Fruit fly (Drosophila melanogaster) whole organism, wandering third instar larva: ENCODE results near the gene CG13699.

Experiments
- Abd-B ChIP-seq: fragments of >200 bp; optimal IDR thresholded peaks from 2 replicates; lab custom pipeline; 2017; ENCODE audit warnings: missing biosample characterization, missing genetic modification characterization
- CG32264 ChIP-seq: fragments of 200-800 bp; sonication (Bioruptor generic); optimal IDR thresholded peaks from 2 replicates; lab custom pipeline; 2016; ENCODE audit warnings: missing biosample characterization, missing genetic modification characterization
- CG9705 ChIP-seq: fragments of 200-800 bp; sonication (Bioruptor generic); optimal IDR thresholded peaks from 2 replicates; lab custom pipeline; 2018; ENCODE audit warnings: missing biosample characterization, mild to moderate bottlenecking, missing genetic modification characterization
- CrebA ChIP-seq: fragments of 200-800 bp; sonication (Bioruptor generic); optimal IDR thresholded peaks from 2 replicates; lab custom pipeline; 2016; ENCODE audit warnings: missing biosample characterization, mild to moderate bottlenecking, missing genetic modification characterization, borderline replicate concordance
- Dfd ChIP-seq: fragments of >200 bp; optimal IDR thresholded peaks from 2 replicates; lab custom pipeline; 2017; ENCODE audit warnings: missing biosample characterization, missing genetic modification characterization
- Dif ChIP-seq: fragments of 200-275, 200-300 bp; sonication (Bioruptor generic); optimal IDR thresholded peaks from 2 replicates; lab custom pipeline; 2018; ENCODE audit warnings: missing biosample characterization, missing genetic modification characterization; ENCODE audit not compliant: partially characterized antibody
- GATAd ChIP-seq: sonication (Bioruptor generic); optimal IDR thresholded peaks from 2 replicates; lab custom pipeline; 2016; ENCODE audit warnings: missing biosample characterization, missing genetic modification characterization
- HLH106 ChIP-seq: fragments of 200-800 bp; optimal IDR thresholded peaks from 3 replicates; lab custom pipeline; 2019; ENCODE audit warnings: missing biosample characterization, mild to moderate bottlenecking, missing genetic modification characterization, moderate library complexity
- Hnf4 ChIP-seq: fragments of 200-800 bp; sonication (Bioruptor generic); optimal IDR thresholded peaks from 2 replicates; lab custom pipeline; 2016; ENCODE audit warnings: missing biosample characterization, mild to moderate bottlenecking, missing genetic modification characterization
- Hr78 ChIP-seq: fragments of >200 bp; optimal IDR thresholded peaks from 2 replicates; lab custom pipeline; 2017; ENCODE audit warnings: missing biosample characterization, missing genetic modification characterization
- Hr83 ChIP-seq: fragments of 200-300 bp; sonication (Bioruptor generic); optimal IDR thresholded peaks from 2 replicates; lab custom pipeline; 2016; ENCODE audit warnings: missing biosample characterization, mild to moderate bottlenecking, missing genetic modification characterization, moderate library complexity; ENCODE audit not compliant: poor library complexity, severe bottlenecking
- Jra ChIP-seq: sonication (Bioruptor generic); optimal IDR thresholded peaks from 2 replicates; lab custom pipeline; 2016; ENCODE audit warnings: missing biosample characterization, missing genetic modification characterization
- Mio ChIP-seq: sonication (Bioruptor generic); optimal IDR thresholded peaks from 2 replicates; lab custom pipeline; 2016; ENCODE audit warnings: missing biosample characterization, missing genetic modification characterization
- Myc ChIP-seq: fragments of >200 bp; optimal IDR thresholded peaks from 2 replicates; lab custom pipeline; 2017
- N ChIP-seq: fragments of >200 bp; optimal IDR thresholded peaks from 2 replicates; lab custom pipeline; 2018; ENCODE audit warnings: missing biosample characterization, missing external identifiers, missing genetic modification characterization
- OdsH ChIP-seq: fragments of 200-800 bp; sonication (Bioruptor generic); optimal IDR thresholded peaks from 2 replicates; lab custom pipeline; 2016; ENCODE audit warnings: missing biosample characterization, mild to moderate bottlenecking, missing genetic modification characterization
- Rel ChIP-seq, 2 experiments: fragments of 200-800 bp; sonication (Bioruptor generic) in 1 of 2; optimal IDR thresholded peaks; 2 replicates in 1 of 2; 3 replicates in 1 of 2; lab custom pipeline; 2016 to 2019; ENCODE audit warnings: mild to moderate bottlenecking in 2 of 2, missing biosample characterization in 2 of 2, missing genetic modification characterization in 2 of 2, moderate library complexity in 1 of 2
- Sp1 ChIP-seq: fragments of 200-800 bp; sonication (Bioruptor generic); optimal IDR thresholded peaks from 3 replicates; lab custom pipeline; 2019; ENCODE audit warnings: missing biosample characterization, mild to moderate bottlenecking, missing genetic modification characterization, moderate library complexity
- Vsx2 ChIP-seq: fragments of 200-300, 225-300 bp; sonication (Bioruptor generic); optimal IDR thresholded peaks from 2 replicates; lab custom pipeline; 2018; ENCODE audit warnings: missing biosample characterization, missing genetic modification characterization; ENCODE audit not compliant: partially characterized antibody
- br ChIP-seq: fragments of 200-800 bp; sonication (Bioruptor generic); optimal IDR thresholded peaks from 2 replicates; lab custom pipeline; 2016; ENCODE audit warnings: missing biosample characterization, missing genetic modification characterization
- brk ChIP-seq: fragments of 200-800 bp; sonication (Bioruptor generic); optimal IDR thresholded peaks from 2 replicates; lab custom pipeline; 2016; ENCODE audit warnings: missing biosample characterization, mild to moderate bottlenecking, missing genetic modification characterization
- dl ChIP-seq, 2 experiments: fragments of 175-275, 200-275 bp in 1 of 2; fragments of 200-275 bp in 1 of 2; sonication (Bioruptor generic); optimal IDR thresholded peaks; lab custom pipeline; 2018; ENCODE audit warnings: mild to moderate bottlenecking in 2 of 2, missing biosample characterization in 2 of 2, missing genetic modification characterization in 2 of 2, moderate library complexity in 2 of 2; ENCODE audit not compliant: partially characterized antibody in 2 of 2, insufficient read depth in 1 of 2
- dmrt93B ChIP-seq: fragments of 200-800 bp; sonication (Bioruptor generic); optimal IDR thresholded peaks from 2 replicates; lab custom pipeline; 2018; ENCODE audit warnings: missing biosample characterization, mild to moderate bottlenecking, missing genetic modification characterization
- dsf ChIP-seq: sonication (Bioruptor generic); optimal IDR thresholded peaks from 2 replicates; lab custom pipeline; 2016; ENCODE audit warnings: missing biosample characterization, missing genetic modification characterization, borderline replicate concordance
- ey ChIP-seq: fragments of 200-800 bp; sonication (Bioruptor generic); optimal IDR thresholded peaks from 2 replicates; lab custom pipeline; 2016; ENCODE audit warnings: missing biosample characterization, missing genetic modification characterization
- foxo ChIP-seq, 2 experiments: fragments of 200-800 bp; sonication (Bioruptor generic); optimal IDR thresholded peaks; 2 replicates in 1 of 2; 3 replicates in 1 of 2; lab custom pipeline; 2016 to 2017; ENCODE audit warnings: missing biosample characterization in 2 of 2, missing genetic modification characterization in 2 of 2
- fru ChIP-seq: fragments of 200-800 bp; sonication (Bioruptor generic); optimal IDR thresholded peaks from 3 replicates; lab custom pipeline; 2016; ENCODE audit warnings: missing biosample characterization, mild to moderate bottlenecking, missing genetic modification characterization
- h ChIP-seq: fragments of 200-800 bp; sonication (Bioruptor generic); optimal IDR thresholded peaks from 3 replicates; lab custom pipeline; 2016; ENCODE audit warnings: missing biosample characterization, mild to moderate bottlenecking, missing genetic modification characterization
- jim ChIP-seq: fragments of 175-275, 200-325 bp; sonication (Bioruptor generic); optimal IDR thresholded peaks from 2 replicates; lab custom pipeline; 2016; ENCODE audit warnings: missing biosample characterization, mild to moderate bottlenecking, missing genetic modification characterization
- lola ChIP-seq: fragments of >200 bp; optimal IDR thresholded peaks from 2 replicates; lab custom pipeline; 2017; ENCODE audit warnings: missing biosample characterization, missing genetic modification characterization
- pan ChIP-seq: fragments of >200 bp; optimal IDR thresholded peaks from 2 replicates; lab custom pipeline; 2017
- psq ChIP-seq: fragments of 200-800 bp; sonication (Bioruptor generic); optimal IDR thresholded peaks from 3 replicates; lab custom pipeline; 2017; ENCODE audit warnings: missing biosample characterization, mild to moderate bottlenecking, missing genetic modification characterization, moderate library complexity
- rgr ChIP-seq: fragments of 200-800 bp; sonication (Bioruptor generic); optimal IDR thresholded peaks from 3 replicates; lab custom pipeline; 2016; ENCODE audit warnings: missing biosample characterization, mild to moderate bottlenecking, missing genetic modification characterization
- sage ChIP-seq: fragments of 200-800 bp; sonication (Bioruptor generic); optimal IDR thresholded peaks from 2 replicates; lab custom pipeline; 2016; ENCODE audit warnings: missing biosample characterization, mild to moderate bottlenecking, missing genetic modification characterization
- sv ChIP-seq: fragments of 200-800 bp; sonication (Bioruptor generic); optimal IDR thresholded peaks from 3 replicates; lab custom pipeline; 2016; ENCODE audit warnings: missing biosample characterization, missing genetic modification characterization
- tai ChIP-seq: sonication (Bioruptor generic); optimal IDR thresholded peaks from 2 replicates; lab custom pipeline; 2016; ENCODE audit warnings: missing biosample characterization, missing genetic modification characterization
- usp ChIP-seq: fragments of >200 bp; optimal IDR thresholded peaks from 2 replicates; lab custom pipeline; 2017; ENCODE audit warnings: missing biosample characterization, missing genetic modification characterization
- woc ChIP-seq: sonication (Bioruptor generic); optimal IDR thresholded peaks from 2 replicates; lab custom pipeline; 2016; ENCODE audit warnings: missing biosample characterization, mild to moderate bottlenecking, missing genetic modification characterization

Gene CG13699

dm6 chr3L:18106021-18106944 lies 56.0 kb downstream of the CG13699 start, which contains the start of the genes CG13698 and mRpS26:
TSS of gene CG13698 (minus strand) at chr3L:18106149.
TSS of gene mRpS26 (plus strand) at chr3L:18106579.
- TF ChIP-seq Sp1 (GFP tag; lab: Kevin White, UChicago) (peak; percentile 78), brk (GFP tag; lab: Kevin White, UChicago) (no peak), fru (GFP tag; lab: Kevin White, UChicago) (peak; percentile 95), lola (GFP tag; lab: Kevin White, UChicago) (no peak), OdsH (peak; percentile 52), Mio (GFP tag; lab: Kevin White, UChicago) (no peak), Myc (peak; percentile 93), Dfd (GFP tag; lab: Kevin White, UChicago) (no peak), foxo (GFP tag; optimal IDR thresholded peaks at IDR 0.05; lab: Kevin White, UChicago) (peak in 1 of 2 experiments; percentile 78), dsf (GFP tag; lab: Kevin White, UChicago) (no peak), GATAd (GFP tag; lab: Kevin White, UChicago) (peak; percentile 8), Rel (GFP tag; optimal IDR thresholded peaks at IDR 0.05; lab: Kevin White, UChicago) (no peak), Rel (tag; optimal IDR thresholded peaks at IDR 0.05; lab: Kevin White, UChicago) (peak; percentile 6), N (GFP tag; lab: Kevin White, UChicago) (no peak), CrebA (GFP tag; lab: Kevin White, UChicago) (no peak), psq (GFP tag; lab: Kevin White, UChicago) (peak; percentile 57), Vsx2 (GFP tag; lab: Kevin White, UChicago) (no peak), sage (GFP tag; lab: Kevin White, UChicago) (peak; percentile 20), rgr (GFP tag; lab: Kevin White, UChicago) (peak; percentile 67), ey (GFP tag; lab: Kevin White, UChicago) (peak; percentile 52), jim (GFP tag; lab: Kevin White, UChicago) (no peak), usp (GFP tag; lab: Kevin White, UChicago) (no peak), woc (GFP tag; lab: Kevin White, UChicago) (peak; percentile 61), CG32264 (no peak), pan (lab: Kevin White, UChicago) (no peak), h (GFP tag; lab: Kevin White, UChicago) (peak; percentile 58), Jra (GFP tag; lab: Kevin White, UChicago) (no peak), Hr83 (GFP tag; lab: Kevin White, UChicago) (peak; percentile 57), Hr78 (GFP tag; lab: Kevin White, UChicago) (no peak), Dif (peak; percentile 37), tai (GFP tag; lab: Kevin White, UChicago) (no peak), dl (GFP tag; optimal IDR thresholded peaks at IDR 0.05; lab: Kevin White, UChicago; ENCODE audit: insufficient read depth in 1 of 2, partially characterized antibody in 2 of 2) (no peak), sv (peak; percentile 59), HLH106 (tag; lab: Kevin White, UChicago) (peak; percentile 85), Abd-B (GFP tag; lab: Kevin White, UChicago) (no peak), dmrt93B (GFP tag; lab: Kevin White, UChicago) (peak; percentile 60), br (GFP tag; lab: Kevin White, UChicago) (peak; percentile 58), CG9705 (GFP tag; lab: Kevin White, UChicago) (peak; percentile 74), Hnf4 (GFP tag; lab: Kevin White, UChicago) (peak; percentile 41)
